Fruit fly (Drosophila melanogaster) Kc167 (cell line): ENCODE results near the gene Gnpat.

Experiments used
- Myc ChIP-seq: fragments of >200 bp; optimal IDR thresholded peaks from 2 replicates; lab custom pipeline; 2017; ENCODE audit warnings: missing external identifiers
- Sin3A ChIP-seq: fragments of >200 bp; optimal IDR thresholded peaks from 2 replicates; lab custom pipeline; 2018; ENCODE audit warnings: missing external identifiers
- h ChIP-seq: fragments of >200 bp; optimal IDR thresholded peaks from 3 replicates; lab custom pipeline; 2018; ENCODE audit warnings: missing external identifiers
- insv ChIP-seq: fragments of >200 bp; optimal IDR thresholded peaks from 3 replicates; lab custom pipeline; 2018; ENCODE audit warnings: missing external identifiers
- psq ChIP-seq: fragments of >200 bp; optimal IDR thresholded peaks from 2 replicates; lab custom pipeline; 2017; ENCODE audit warnings: missing external identifiers
- ttk ChIP-seq: sonication (Bioruptor generic); optimal IDR thresholded peaks from 2 replicates; lab custom pipeline; 2017; ENCODE audit warnings: missing external identifiers

The Gnpat gene

DNA sequence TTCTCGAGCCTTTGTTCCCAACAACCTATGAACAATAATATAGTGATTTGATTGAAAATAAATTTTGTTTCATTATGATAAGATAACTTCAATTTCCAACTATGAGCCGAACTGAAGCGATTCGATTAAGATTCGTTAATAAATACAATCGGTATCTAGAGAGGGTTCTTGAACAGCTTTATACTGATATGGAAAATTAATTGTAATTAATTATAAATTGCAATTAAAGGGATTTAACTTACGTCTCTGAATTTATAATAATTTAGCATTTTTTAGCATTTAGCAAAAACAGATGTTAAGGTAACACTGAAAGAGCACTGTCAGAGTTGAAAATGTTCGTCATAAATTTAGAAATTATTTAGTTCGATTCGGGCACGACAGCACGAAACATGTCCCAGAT lies 15.2 kb upstream of the Gnpat start, which contains the start of gene CG5111:
Gene CG5111 (plus strand): TSS at position 301 of the 400 bp plus-strand sequence.
- TF ChIP-seq h (no peak), ttk (lab: Kevin White, UChicago) (no peak), insv (lab: Kevin White, UChicago) (no peak), Myc (lab: Kevin White, UChicago) (no peak), psq (lab: Kevin White, UChicago) (no peak), Sin3A (lab: Kevin White, UChicago) (no peak)

DNA sequence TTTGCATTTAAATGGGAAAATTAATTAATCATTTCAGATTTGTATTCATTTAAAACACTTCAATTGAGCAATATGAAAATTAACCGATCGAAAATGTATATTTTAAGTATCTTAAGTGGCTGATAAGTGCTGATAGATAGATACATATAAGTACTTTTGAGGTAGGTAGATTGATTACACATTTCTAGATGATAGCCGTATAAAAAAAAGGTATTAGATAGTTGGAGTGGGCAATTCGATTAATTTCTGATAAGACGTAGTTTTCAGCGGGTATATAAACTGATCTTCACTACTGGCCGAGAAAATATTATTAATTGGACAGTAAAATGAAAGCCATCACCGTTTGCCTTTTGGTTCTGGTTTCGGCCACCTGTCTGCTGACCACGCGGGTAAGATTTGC lies 14.2 kb upstream of the Gnpat start, which contains the start of gene CG5107:
Gene CG5107 (plus strand): TSS at position 301 of the 400 bp plus-strand sequence.
- TF ChIP-seq h, result no peak
- TF ChIP-seq Sin3A (lab: Kevin White, UChicago), result no peak
- no peak for TF ChIP-seq psq (lab: Kevin White, UChicago)

DNA sequence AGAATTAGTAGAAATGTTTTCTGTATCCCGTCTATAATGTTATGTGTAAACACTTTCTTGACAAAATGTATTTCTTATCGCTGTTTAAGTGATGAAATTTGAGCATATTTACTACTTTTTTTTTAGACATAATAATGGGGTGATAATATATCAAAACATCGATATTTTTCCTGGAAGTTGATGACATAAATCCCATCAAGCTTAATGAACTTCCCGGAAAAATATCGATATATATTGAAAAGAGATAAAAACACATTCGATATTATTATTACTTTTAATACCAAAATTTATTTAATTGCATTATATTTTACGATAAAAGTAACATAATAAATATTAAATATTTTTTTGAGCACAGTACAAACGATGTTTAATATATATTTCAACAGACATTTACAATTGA lies 5.0 kb upstream of the Gnpat start:
- TF ChIP-seq insv (lab: Kevin White, UChicago) (no peak), ttk (lab: Kevin White, UChicago) (no peak), psq (lab: Kevin White, UChicago) (no peak)

DNA sequence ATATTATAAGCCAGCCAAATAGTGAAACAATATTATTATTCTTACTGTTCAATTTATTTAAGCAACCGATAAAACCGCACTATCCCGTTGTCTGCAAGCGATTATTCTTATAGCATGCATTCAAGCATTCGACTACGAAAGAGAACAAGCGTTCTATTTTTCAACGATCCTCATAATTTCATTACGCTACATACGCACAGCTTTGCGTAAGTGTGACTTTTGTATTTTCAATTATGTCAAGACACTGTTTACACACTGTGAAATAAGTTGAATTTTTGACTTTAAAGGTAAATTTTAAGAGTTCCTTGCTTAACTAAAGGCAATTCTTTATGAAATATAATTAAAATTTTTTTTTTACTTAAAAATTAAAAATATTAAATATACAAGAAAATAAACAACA lies 4.3 kb upstream of the Gnpat start, which contains the start of gene CG33494:
Gene CG33494 (minus strand): TSS at position 90 of the 400 bp plus-strand sequence.
- TF ChIP-seq h, result no peak

DNA sequence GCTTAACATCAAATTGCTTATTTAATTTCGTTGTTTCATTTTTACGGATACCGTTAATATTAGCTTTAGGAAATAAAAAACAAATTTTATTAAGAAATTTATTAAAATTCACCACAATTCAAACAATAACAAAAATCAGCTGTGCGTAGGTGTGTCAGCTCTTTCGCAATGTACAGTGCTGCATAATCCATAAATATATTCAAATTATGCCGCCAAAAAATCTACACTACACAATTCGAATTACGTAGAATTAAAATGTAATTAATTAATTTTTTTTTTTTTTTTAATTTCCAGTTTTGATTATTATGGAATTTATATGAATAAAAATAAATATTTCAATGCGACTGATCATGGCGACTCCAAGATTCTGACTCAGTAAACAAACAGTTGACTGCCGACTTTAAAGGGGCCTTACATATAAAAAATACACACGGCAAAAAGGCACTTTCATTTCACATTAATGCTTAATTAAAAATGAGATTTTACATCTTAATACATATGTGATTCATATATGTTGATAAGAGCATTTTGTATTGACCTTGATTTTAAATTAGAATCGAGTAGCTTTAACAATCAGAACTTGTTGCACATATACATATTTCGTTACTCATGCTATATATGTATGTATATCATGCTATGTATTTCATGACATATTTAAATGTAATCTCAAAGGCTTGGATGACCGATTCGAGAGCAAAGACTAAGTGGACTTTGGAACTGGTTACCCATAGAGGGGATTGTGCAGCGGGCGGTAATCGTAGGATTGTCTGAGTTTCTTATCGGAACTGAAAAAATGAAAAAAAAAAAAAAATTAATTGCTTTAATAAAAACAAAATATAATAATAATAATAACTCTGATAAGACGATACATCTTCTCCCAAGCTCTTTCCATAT lies 2.8 kb upstream of the Gnpat start:
- no peak for TF ChIP-seq insv (lab: Kevin White, UChicago)

DNA sequence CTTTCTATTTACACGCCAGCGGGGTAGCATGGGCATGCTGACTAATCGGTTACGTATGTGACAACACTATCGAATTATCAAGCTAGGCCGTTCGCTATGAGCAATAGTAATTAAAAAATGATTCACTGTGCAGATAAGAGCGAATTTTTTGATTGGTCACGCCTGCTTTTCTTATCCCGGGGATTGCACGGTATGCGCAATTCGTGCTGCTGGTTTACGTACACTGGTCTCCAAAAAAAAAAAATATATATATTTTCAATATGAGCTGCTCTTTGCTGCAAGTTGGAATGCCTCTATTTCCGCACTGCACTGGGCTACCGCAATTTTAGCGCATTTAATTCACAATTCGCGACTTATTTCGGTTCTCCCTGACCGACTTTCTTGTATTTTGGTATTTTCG lies 361 bp downstream of the Gnpat start:
- TF ChIP-seq psq (lab: Kevin White, UChicago) (no peak), insv (lab: Kevin White, UChicago) (no peak), ttk (lab: Kevin White, UChicago) (no peak), Sin3A (lab: Kevin White, UChicago) (no peak), Myc (lab: Kevin White, UChicago) (no peak), h (no peak)

DNA sequence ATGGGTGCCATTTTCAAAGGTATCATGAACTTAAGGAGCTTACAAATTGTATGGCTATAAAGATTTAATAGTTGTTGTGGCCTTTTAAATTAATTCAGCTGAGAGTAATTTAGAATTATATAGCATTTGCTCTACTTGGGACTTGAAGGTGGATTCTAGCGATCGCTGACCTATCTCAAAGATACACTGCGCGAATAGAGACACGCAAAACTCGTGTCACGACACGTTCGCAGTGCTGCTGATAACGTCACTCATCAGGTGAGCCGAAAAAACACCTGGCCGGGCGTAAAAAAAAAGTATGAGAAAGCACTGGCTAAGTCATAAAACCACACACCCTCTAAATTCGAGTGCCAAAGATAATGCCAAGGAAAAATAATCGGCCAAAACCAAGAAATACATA lies 1.1 kb downstream of the Gnpat start:
- TF ChIP-seq Sin3A (lab: Kevin White, UChicago), result no peak
- no peak for TF ChIP-seq psq (lab: Kevin White, UChicago)
- no peak for TF ChIP-seq ttk (lab: Kevin White, UChicago)
- TF ChIP-seq insv (lab: Kevin White, UChicago), result no peak
- no peak for TF ChIP-seq h
- TF ChIP-seq Myc (lab: Kevin White, UChicago), result no peak

DNA sequence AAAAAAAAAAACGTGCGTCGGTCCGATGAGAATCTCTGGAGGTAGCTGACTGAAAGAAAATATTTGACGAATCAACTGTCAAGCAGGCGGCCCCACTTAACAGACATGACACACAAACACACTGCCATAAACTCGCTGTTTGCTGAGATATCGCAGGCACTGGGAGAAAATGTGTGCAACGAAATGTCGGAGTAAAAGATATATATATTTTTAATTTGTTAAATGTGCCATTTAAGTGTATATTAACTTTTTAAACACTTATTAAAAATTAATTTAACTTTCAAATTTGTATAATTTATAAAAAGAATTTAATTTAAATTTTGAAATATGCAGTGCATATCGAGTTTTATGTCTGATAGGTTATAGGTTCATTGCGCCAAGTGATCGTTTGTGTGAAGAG lies 1.6 kb downstream of the Gnpat start:
- no peak for TF ChIP-seq ttk (lab: Kevin White, UChicago)
- TF ChIP-seq h, result no peak
- no peak for TF ChIP-seq Sin3A (lab: Kevin White, UChicago)
- no peak for TF ChIP-seq insv (lab: Kevin White, UChicago)
- no peak for TF ChIP-seq Myc (lab: Kevin White, UChicago)
- no peak for TF ChIP-seq psq (lab: Kevin White, UChicago)

DNA sequence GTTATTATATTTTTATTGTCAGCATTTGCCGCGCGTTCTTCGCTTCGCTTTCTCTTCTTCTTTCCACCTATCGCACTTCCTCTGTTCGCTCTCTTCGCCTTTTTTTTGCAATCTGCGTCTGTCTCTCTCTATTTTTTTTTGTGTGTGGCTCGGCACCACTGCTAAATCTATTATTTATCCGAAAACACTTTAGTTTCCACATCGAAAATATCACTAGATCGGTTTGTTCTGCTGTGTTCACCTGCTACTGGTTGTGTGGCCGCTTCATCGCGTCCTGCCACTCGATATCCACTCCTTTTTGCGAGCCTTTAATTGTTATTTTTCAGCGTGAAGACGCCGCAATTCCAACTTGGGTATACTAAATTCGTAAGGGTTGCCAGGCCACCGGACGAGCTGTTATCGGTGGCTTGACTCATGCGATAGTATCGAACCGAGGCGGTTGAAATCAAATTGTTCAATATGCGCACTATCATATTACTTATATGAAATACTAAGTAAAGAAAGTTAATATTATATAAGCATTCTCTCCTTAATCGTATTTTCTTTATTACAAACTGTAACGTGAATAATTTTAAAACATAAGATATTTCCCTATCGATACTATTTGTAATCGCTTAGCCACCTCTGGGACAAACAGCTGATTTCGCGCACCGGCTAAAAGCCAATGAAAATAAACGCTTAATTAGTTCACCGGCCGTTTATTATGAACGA lies 8.1 kb downstream of the Gnpat start, which contains the start of the genes XNP, CG42488 and CG5116:
Gene XNP (minus strand): TSS at position 372 of the 711 bp plus-strand sequence.
Gene CG42488 (plus strand): TSS at position 636 of the 711 bp plus-strand sequence.
Gene CG5116 (plus strand): TSS at position 636 of the 711 bp plus-strand sequence.
- TF ChIP-seq psq (lab: Kevin White, UChicago), result peak; percentile 4
- TF ChIP-seq Sin3A (lab: Kevin White, UChicago), result peak; percentile 49
- TF ChIP-seq ttk (lab: Kevin White, UChicago), result no peak
- TF ChIP-seq h, result no peak
- no peak for TF ChIP-seq Myc (lab: Kevin White, UChicago)

DNA sequence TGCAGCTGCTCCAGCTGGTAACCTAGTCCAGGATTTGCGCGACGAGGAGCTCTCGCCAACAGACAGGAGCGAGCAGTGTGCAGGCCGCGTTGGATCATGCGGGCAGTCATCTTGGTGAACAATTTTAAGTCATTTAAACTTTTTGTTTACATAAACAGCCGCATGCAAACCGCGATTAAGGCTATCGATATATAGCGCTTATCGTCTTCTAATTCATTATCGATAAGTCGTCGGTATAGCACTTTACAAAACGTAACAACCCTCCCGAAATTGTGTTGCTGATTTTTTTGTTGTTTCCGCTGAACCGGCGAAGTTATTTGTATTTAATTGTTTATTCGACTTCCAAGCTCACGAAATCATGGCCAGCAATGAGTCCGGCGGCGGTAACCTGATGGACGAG lies 14.0 kb downstream of the Gnpat start, which contains the start of the genes CG4553 and MED28:
Gene CG4553 (minus strand): TSS at position 172 of the 400 bp plus-strand sequence.
Gene MED28 (plus strand): TSS at position 260 of the 400 bp plus-strand sequence.
- TF ChIP-seq h (no peak), Sin3A (lab: Kevin White, UChicago) (no peak), ttk (lab: Kevin White, UChicago) (no peak), psq (lab: Kevin White, UChicago) (no peak), insv (lab: Kevin White, UChicago) (no peak), Myc (lab: Kevin White, UChicago) (no peak)

DNA sequence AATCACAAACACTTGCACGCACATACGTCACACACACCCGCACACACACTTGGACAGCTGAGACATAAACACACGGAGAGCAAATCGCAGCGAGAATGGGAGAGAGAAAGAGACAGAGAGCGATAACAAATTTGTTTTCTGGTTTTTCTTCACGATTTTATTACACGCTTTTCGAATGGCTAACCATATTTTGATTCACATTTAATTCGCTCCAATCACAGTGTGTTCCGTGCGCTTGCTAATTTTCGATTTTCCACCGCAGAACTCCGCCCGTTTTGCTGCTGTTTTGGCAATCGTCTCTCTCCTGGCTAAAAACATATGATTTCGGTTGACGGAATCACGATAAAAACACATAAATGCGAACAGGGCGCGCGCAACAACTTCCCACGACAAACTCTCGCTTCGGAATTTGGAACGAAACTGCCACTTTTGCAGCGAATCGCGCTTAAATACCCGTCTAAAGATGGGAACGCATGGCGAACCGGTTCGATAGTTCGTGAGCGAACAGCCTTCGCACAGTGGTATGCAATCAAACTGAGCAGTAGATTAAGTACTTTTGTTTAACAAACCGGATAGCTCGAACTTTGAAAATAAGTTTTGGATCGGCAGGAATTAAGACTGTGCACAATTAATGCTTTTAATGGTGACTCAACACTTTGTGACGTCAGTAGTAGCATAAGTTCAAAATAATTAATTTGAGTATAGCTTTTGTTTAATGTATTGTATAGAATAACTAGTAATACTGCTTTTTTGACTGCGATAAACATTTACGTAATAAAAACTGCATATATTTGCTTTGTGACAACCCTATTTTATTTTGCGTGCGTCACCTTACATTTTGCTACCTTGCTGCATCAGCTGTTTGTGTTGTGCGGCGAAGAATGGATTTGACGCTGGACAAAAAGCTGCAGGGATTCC lies 17.8 kb downstream of the Gnpat start, which contains the start of the genes Fur1 and Vps33B:
Gene Fur1 (minus strand): TSS at position 424 of the 918 bp plus-strand sequence.
Gene Vps33B (plus strand): TSS at position 856 of the 918 bp plus-strand sequence.
- TF ChIP-seq Sin3A (lab: Kevin White, UChicago) (peak; percentile 98), ttk (lab: Kevin White, UChicago) (no peak)
